Fruit fly (Drosophila melanogaster) whole organism: ENCODE results near the gene Iru.

Source experiments
- CG8478 ChIP-seq: fragments of >200 bp; optimal IDR thresholded peaks from 2 replicates; lab custom pipeline; 2018; ENCODE audit warnings: inconsistent platforms
- Dll ChIP-seq: fragments of >200 bp; optimal IDR thresholded peaks from 2 replicates; lab custom pipeline; 2017
- EcR ChIP-seq, 2 experiments: fragments of >200 bp; optimal IDR thresholded peaks; 2 replicates each; lab custom pipeline; 2017; ENCODE audit warnings: missing biosample characterization in 2 of 2, missing genetic modification characterization in 2 of 2, missing genetic modification reagents in 2 of 2
- pan ChIP-seq: fragments of >200 bp; optimal IDR thresholded peaks from 2 replicates; lab custom pipeline; 2017
- psq ChIP-seq: fragments of >200 bp; optimal IDR thresholded peaks from 2 replicates; lab custom pipeline; 2017
- usp ChIP-seq: fragments of >200 bp; optimal IDR thresholded peaks from 2 replicates; lab custom pipeline; 2017; ENCODE audit warnings: missing biosample characterization, missing genetic modification characterization, mixed read lengths

dm6 chr3R:9037946-9038345, 31.7 kb downstream of the Iru start:
- TF ChIP-seq usp (no peak), CG8478 (no peak), Dll (lab: Kevin White, UChicago) (no peak), psq (lab: Kevin White, UChicago) (no peak), EcR (GFP tag; optimal IDR thresholded peaks at IDR 0.05; lab: Kevin White, UChicago) (no peak), pan (lab: Kevin White, UChicago) (no peak)
